Worm (Caenorhabditis elegans) whole organism, L3 larva: ENCODE measurements around the gene dhs-31.

Source experiments
- ZK546.5 ChIP-seq: sonication (generic microtip); optimal IDR thresholded peaks from 2 replicates; lab custom pipeline; 2017; ENCODE audit warnings: missing biosample characterization, missing genetic modification characterization
- aly-2 ChIP-seq: fragments of 150-350 bp; optimal IDR thresholded peaks from 2 replicates; lab custom pipeline; 2014; ENCODE audit warnings: missing biosample characterization, missing genetic modification characterization
- ama-1 ChIP-seq: fragments of 150-350 bp; optimal IDR thresholded peaks from 2 replicates; lab custom pipeline; 2018
- daf-12 ChIP-seq: fragments of 150-350 bp; optimal IDR thresholded peaks from 2 replicates; lab custom pipeline; 2014; ENCODE audit warnings: missing biosample characterization, missing genetic modification reagents, missing genetic modification characterization
- egl-27 ChIP-seq: sonication (generic microtip); optimal IDR thresholded peaks from 4 replicates; lab custom pipeline; 2017; ENCODE audit warnings: missing biosample characterization, missing genetic modification reagents, missing genetic modification characterization
- egl-5 ChIP-seq: fragments of 150-350 bp; optimal IDR thresholded peaks from 2 replicates; lab custom pipeline; 2017; ENCODE audit warnings: missing biosample characterization, missing genetic modification reagents, missing genetic modification characterization, inconsistent platforms
- elt-2 ChIP-seq: sonication (generic microtip); optimal IDR thresholded peaks from 2 replicates; lab custom pipeline; 2016; ENCODE audit warnings: missing genetic modification reagents, mild to moderate bottlenecking, missing genetic modification characterization, missing compliant biosample characterization
- eor-1 ChIP-seq, 2 experiments: fragments of 150-350 bp; optimal IDR thresholded peaks; 2 replicates each; lab custom pipeline; 2014 to 2018; ENCODE audit warnings: missing biosample characterization in 2 of 2, missing genetic modification characterization in 2 of 2
- fkh-10 ChIP-seq: sonication (generic microtip); optimal IDR thresholded peaks from 2 replicates; lab custom pipeline; 2017; ENCODE audit warnings: missing biosample characterization, missing genetic modification reagents, missing genetic modification characterization
- fkh-2 ChIP-seq: fragments of 150-350 bp; optimal IDR thresholded peaks from 2 replicates; lab custom pipeline; 2014; ENCODE audit warnings: missing biosample characterization, missing genetic modification reagents, missing genetic modification characterization
- fos-1 ChIP-seq: fragments of 150-350 bp; optimal IDR thresholded peaks from 2 replicates; lab custom pipeline; 2014; ENCODE audit warnings: missing biosample characterization, missing genetic modification characterization
- hmg-11 ChIP-seq: sonication (generic microtip); optimal IDR thresholded peaks from 2 replicates; lab custom pipeline; 2016; ENCODE audit warnings: missing genetic modification characterization, missing compliant biosample characterization
- jun-1 ChIP-seq: fragments of 150-350 bp; optimal IDR thresholded peaks from 2 replicates; lab custom pipeline; 2014; ENCODE audit warnings: missing biosample characterization, missing genetic modification reagents, missing genetic modification characterization
- lin-15B ChIP-seq: fragments of 150-350 bp; optimal IDR thresholded peaks from 2 replicates; lab custom pipeline; 2014; ENCODE audit warnings: missing biosample characterization, missing genetic modification characterization
- lin-39 ChIP-seq: fragments of 150-350 bp; optimal IDR thresholded peaks from 2 replicates; lab custom pipeline; 2018; ENCODE audit warnings: missing biosample characterization, missing genetic modification reagents, missing genetic modification characterization
- lsy-12 ChIP-seq: sonication (generic microtip); optimal IDR thresholded peaks from 2 replicates; lab custom pipeline; 2016; ENCODE audit warnings: mild to moderate bottlenecking, missing genetic modification characterization, missing compliant biosample characterization
- mdl-1 ChIP-seq: fragments of 150-350 bp; optimal IDR thresholded peaks from 2 replicates; lab custom pipeline; 2014; ENCODE audit warnings: missing biosample characterization, missing genetic modification characterization
- nfya-1 ChIP-seq: sonication (generic microtip); optimal IDR thresholded peaks from 2 replicates; lab custom pipeline; 2017; ENCODE audit warnings: missing genetic modification characterization, mild to moderate bottlenecking, missing compliant biosample characterization, antibody characterized with exemption, moderate library complexity; ENCODE audit not compliant: insufficient read depth
- nhr-11 ChIP-seq: fragments of 150-350 bp; optimal IDR thresholded peaks from 2 replicates; lab custom pipeline; 2014; ENCODE audit warnings: missing biosample characterization, missing genetic modification characterization
- nhr-12 ChIP-seq: fragments of 150-350 bp; optimal IDR thresholded peaks from 2 replicates; lab custom pipeline; 2014; ENCODE audit warnings: missing biosample characterization, missing genetic modification characterization
- nhr-23 ChIP-seq: fragments of 150-350 bp; optimal IDR thresholded peaks from 2 replicates; lab custom pipeline; 2014; ENCODE audit warnings: missing biosample characterization, missing genetic modification reagents, missing genetic modification characterization
- nhr-28 ChIP-seq: fragments of 150-350 bp; optimal IDR thresholded peaks from 2 replicates; lab custom pipeline; 2014; ENCODE audit warnings: missing biosample characterization, missing genetic modification characterization
- nhr-43 ChIP-seq: sonication (generic microtip); optimal IDR thresholded peaks from 2 replicates; lab custom pipeline; 2016; ENCODE audit warnings: mild to moderate bottlenecking, missing genetic modification characterization, missing compliant biosample characterization; ENCODE audit not compliant: poor library complexity, severe bottlenecking
- nhr-77 ChIP-seq: fragments of 150-350 bp; optimal IDR thresholded peaks from 2 replicates; lab custom pipeline; 2014; ENCODE audit warnings: missing biosample characterization, missing genetic modification characterization
- pha-4 ChIP-seq: fragments of 150-350 bp; optimal IDR thresholded peaks from 2 replicates; lab custom pipeline; 2014; ENCODE audit warnings: missing biosample characterization, missing genetic modification reagents, missing genetic modification characterization
- pqm-1 ChIP-seq: fragments of 150-350 bp; optimal IDR thresholded peaks from 2 replicates; lab custom pipeline; 2017; ENCODE audit warnings: missing biosample characterization, missing genetic modification characterization, inconsistent platforms
- sea-2 ChIP-seq: fragments of 150-350 bp; sonication (generic microtip); optimal IDR thresholded peaks from 4 replicates; lab custom pipeline; 2014; ENCODE audit warnings: missing biosample characterization, missing genetic modification reagents, missing genetic modification characterization
- skn-1 ChIP-seq: fragments of 150-350 bp; optimal IDR thresholded peaks from 2 replicates; lab custom pipeline; 2014; ENCODE audit warnings: missing biosample characterization, missing genetic modification characterization
- tbx-2 ChIP-seq: sonication (generic microtip); optimal IDR thresholded peaks from 2 replicates; lab custom pipeline; 2016; ENCODE audit warnings: mild to moderate bottlenecking, missing genetic modification characterization, missing compliant biosample characterization
- unc-39 ChIP-seq: sonication (generic microtip); optimal IDR thresholded peaks from 4 replicates; lab custom pipeline; 2017; ENCODE audit warnings: missing biosample characterization, missing genetic modification characterization
- unc-62 ChIP-seq: fragments of 150-350 bp; sonication (generic microtip); optimal IDR thresholded peaks from 4 replicates; lab custom pipeline; 2014; ENCODE audit warnings: missing biosample characterization, missing genetic modification reagents, missing genetic modification characterization
- ztf-11 ChIP-seq: fragments of 150-350 bp; optimal IDR thresholded peaks from 2 replicates; lab custom pipeline; 2014; ENCODE audit warnings: missing biosample characterization, missing genetic modification characterization

Gene dhs-31

ce11 chrIV:10062728-10063127, 22.0 kb upstream of the dhs-31 start, which contains the start of gene ipla-7:
ipla-7 (minus strand) TSS chrIV:10062849.
- TF ChIP-seq fkh-2 (tag; lab: Kevin White, UChicago) = no peak
- TF ChIP-seq tbx-2 (tag; lab: Kevin White, UChicago) = no peak
- TF ChIP-seq lin-39 (tag; lab: Kevin White, UChicago) = peak; percentile 4
- TF ChIP-seq aly-2 = no peak
- peak; percentile 73 for TF ChIP-seq hmg-11 (tag; lab: Kevin White, UChicago)
- peak; percentile 30 for TF ChIP-seq pqm-1 (tag; lab: Kevin White, UChicago)
- TF ChIP-seq pha-4 (tag; lab: Kevin White, UChicago) = no peak
- peak; percentile 12 for TF ChIP-seq lin-15B (tag; lab: Kevin White, UChicago)
- TF ChIP-seq egl-27 (tag; lab: Kevin White, UChicago) = no peak
- TF ChIP-seq elt-2 (tag; lab: Kevin White, UChicago) = peak; percentile 14
- TF ChIP-seq unc-39 (tag; lab: Kevin White, UChicago) = no peak
- peak; percentile 67 for TF ChIP-seq nfya-1 (tag; lab: Kevin White, UChicago)
- TF ChIP-seq fkh-10 = peak; percentile 73
- no peak for TF ChIP-seq sea-2 (GFP tag; lab: Kevin White, UChicago)

- TF ChIP-seq pha-4 (tag; lab: Kevin White, UChicago) (peak; percentile 28), aly-2 (no peak), elt-2 (tag; lab: Kevin White, UChicago) (peak; percentile 45), pqm-1 (tag; lab: Kevin White, UChicago) (peak; percentile 3)
Observed at ce11 chrIV:10060795-10061194, 20.1 kb upstream of the dhs-31 start.

- TF ChIP-seq elt-2 (tag; lab: Kevin White, UChicago) (peak; percentile 99), pqm-1 (tag; lab: Kevin White, UChicago) (peak; percentile 99), nhr-43 (tag; lab: Kevin White, UChicago) (no peak), pha-4 (tag; lab: Kevin White, UChicago) (peak; percentile 42), jun-1 (tag; lab: Kevin White, UChicago) (peak; percentile 46), fos-1 (tag; lab: Kevin White, UChicago) (peak; percentile 52), ztf-11 (tag; lab: Kevin White, UChicago) (no peak)
Observed at ce11 chrIV:10059175-10059574, 18.5 kb upstream of the dhs-31 start.

ce11 chrIV:10056138-10056537, 15.4 kb upstream of the dhs-31 start, which contains the start of gene T04B2.7:
T04B2.7 (minus strand) TSS chrIV:10056238.
- no peak for TF ChIP-seq nhr-12
- TF ChIP-seq ztf-11 (tag; lab: Kevin White, UChicago) = no peak
- no peak for TF ChIP-seq eor-1 (tag; optimal IDR thresholded peaks at IDR 0.05; lab: Kevin White, UChicago)
- no peak for TF ChIP-seq lsy-12 (tag; lab: Kevin White, UChicago)
- TF ChIP-seq daf-12 (tag; lab: Kevin White, UChicago) = no peak
- TF ChIP-seq nhr-77 (tag; lab: Kevin White, UChicago) = no peak
- no peak for TF ChIP-seq hmg-11 (tag; lab: Kevin White, UChicago)
- TF ChIP-seq nhr-23 (tag; lab: Kevin White, UChicago) = no peak
- no peak for TF ChIP-seq nfya-1 (tag; lab: Kevin White, UChicago)
- no peak for TF ChIP-seq mdl-1 (tag; lab: Kevin White, UChicago)
- no peak for TF ChIP-seq egl-5 (tag; lab: Kevin White, UChicago)
- no peak for TF ChIP-seq ZK546.5 (tag; lab: Kevin White, UChicago)
- TF ChIP-seq ama-1 (lab: Kevin White, UChicago) = no peak
- no peak for TF ChIP-seq elt-2 (tag; lab: Kevin White, UChicago)
- no peak for TF ChIP-seq fkh-10
- no peak for TF ChIP-seq skn-1 (tag; lab: Kevin White, UChicago)
- no peak for TF ChIP-seq lin-39 (tag; lab: Kevin White, UChicago)
- no peak for TF ChIP-seq pqm-1 (tag; lab: Kevin White, UChicago)
- TF ChIP-seq unc-62 (GFP tag; lab: Kevin White, UChicago) = no peak
- TF ChIP-seq, all 47 proteins: peak for 0

- TF ChIP-seq elt-2 (tag; lab: Kevin White, UChicago) (no peak), nhr-28 (tag; lab: Kevin White, UChicago) (no peak), lin-15B (tag; lab: Kevin White, UChicago) (no peak), lin-39 (tag; lab: Kevin White, UChicago) (no peak), nhr-11 (tag; lab: Kevin White, UChicago) (no peak), fkh-2 (tag; lab: Kevin White, UChicago) (no peak), nhr-77 (tag; lab: Kevin White, UChicago) (no peak), fkh-10 (no peak), hmg-11 (tag; lab: Kevin White, UChicago) (no peak), nfya-1 (tag; lab: Kevin White, UChicago) (no peak), mdl-1 (tag; lab: Kevin White, UChicago) (no peak), jun-1 (tag; lab: Kevin White, UChicago) (no peak)
- TF ChIP-seq, all 47 proteins: peak for 0
Observed at ce11 chrIV:10053550-10053949, 12.8 kb upstream of the dhs-31 start, which contains the start of gene srv-12. srv-12 (minus strand) TSS chrIV:10053650.
